In the genomic region with DNA sequence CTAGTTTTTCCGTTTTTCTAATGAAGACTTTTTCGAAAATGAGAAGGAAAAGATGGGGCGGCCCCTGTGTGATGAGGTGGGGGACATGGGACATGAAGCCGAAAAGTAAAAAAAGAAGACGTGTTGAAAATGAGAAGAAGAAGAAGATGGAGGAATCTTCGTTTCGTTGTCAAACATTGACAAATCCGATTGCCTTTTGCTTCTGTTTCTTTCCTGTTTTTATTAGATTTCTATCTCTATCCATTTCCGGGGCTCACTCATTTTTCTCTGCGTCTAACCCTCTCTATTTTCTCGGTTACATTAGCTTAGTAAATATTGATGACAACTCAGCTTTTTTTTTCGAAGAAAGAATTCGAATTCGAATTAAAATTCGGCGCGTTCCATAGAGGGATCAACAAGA, we compare ENCODE assay signal across 4 worm cellular contexts.
TF ChIP-seq lines count a peak whose summit lies in the region.

No protein-coding gene starts in this region.

TF ChIP-seq in whole organism, L1 larva, 84 proteins besides CTCF, POLR2A, EP300 and RAD21:
- TF ChIP-seq lin-14 (GFP tag; optimal IDR thresholded peaks at IDR 0.05; lab: Kevin White, UChicago), result peak; percentile 45
- no peak for TF ChIP-seq pax-3 (tag; optimal IDR thresholded peaks at IDR 0.05; lab: Kevin White, UChicago)
- TF ChIP-seq egl-13 (tag; optimal IDR thresholded peaks at IDR 0.05; lab: Kevin White, UChicago), result peak; percentile 32
- no peak for TF ChIP-seq pag-3 (tag; optimal IDR thresholded peaks at IDR 0.05; lab: Kevin White, UChicago; ENCODE audit: borderline replicate concordance, insufficient read depth)

TF ChIP-seq in whole organism, L4 larva, 104 proteins besides CTCF, POLR2A, EP300 and RAD21:
- TF ChIP-seq Y105C5A.15 (GFP tag; IDR thresholded peaks at IDR 0.05; lab: Robert Waterston, UW) (no peak), zip-11 (GFP tag; IDR thresholded peaks at IDR 0.05; lab: Robert Waterston, UW) (no peak), F10B5.3 (tag; optimal IDR thresholded peaks at IDR 0.05; lab: Kevin White, UChicago) (no peak), ceh-20 (GFP tag; IDR thresholded peaks at IDR 0.05; lab: Robert Waterston, UW) (no peak), ces-1 (GFP tag; optimal IDR thresholded peaks at IDR 0.05; lab: Kevin White, UChicago) (peak; percentile 54), F37D6.2 (tag; optimal IDR thresholded peaks at IDR 0.05; lab: Kevin White, UChicago) (no peak), unc-130 (GFP tag; optimal IDR thresholded peaks at IDR 0.05; lab: Kevin White, UChicago) (no peak), lin-29 (GFP tag; IDR thresholded peaks at IDR 0.05; lab: Robert Waterston, UW) (no peak), lin-39 (tag; optimal IDR thresholded peaks at IDR 0.05; lab: Kevin White, UChicago) (no peak), aha-1 (tag; lab: Kevin White, UChicago) (peak; percentile 74), nhr-77 (tag; optimal IDR thresholded peaks at IDR 0.05; lab: Kevin White, UChicago) (no peak), jun-1 (tag; optimal IDR thresholded peaks at IDR 0.05; lab: Kevin White, UChicago) (no peak), F26F4.8 (GFP tag; conservative IDR thresholded peaks at IDR 0.05; lab: Robert Waterston, UW) (no peak), nhr-237 (tag; optimal IDR thresholded peaks at IDR 0.05; lab: Kevin White, UChicago) (no peak), dpl-1 (GFP tag; optimal IDR thresholded peaks at IDR 0.05; lab: Kevin White, UChicago) (no peak), Y75B8A.6 (GFP tag; IDR thresholded peaks at IDR 0.05; lab: Robert Waterston, UW) (no peak)

TF ChIP-seq in whole organism, late embryonic, 69 proteins besides CTCF, POLR2A, EP300 and RAD21:
- no peak for TF ChIP-seq ceh-30 (tag; optimal IDR thresholded peaks at IDR 0.05; lab: Kevin White, UChicago)
- peak; percentile 75 for TF ChIP-seq unc-42 (tag; optimal IDR thresholded peaks at IDR 0.05; lab: Kevin White, UChicago)

TF ChIP-seq in whole organism, mixed stage, embryonic, 35 proteins besides CTCF, POLR2A, EP300 and RAD21:
- TF ChIP-seq unc-120 (tag; optimal IDR thresholded peaks at IDR 0.05; lab: Kevin White, UChicago; ENCODE audit: poor library complexity, severe bottlenecking), result no peak
- peak; percentile 82 for TF ChIP-seq ces-1 (GFP tag; optimal IDR thresholded peaks at IDR 0.05; lab: Kevin White, UChicago)
- no peak for TF ChIP-seq mls-2 (tag; optimal IDR thresholded peaks at IDR 0.05; lab: Kevin White, UChicago)
- TF ChIP-seq ceh-83 (GFP tag; optimal IDR thresholded peaks at IDR 0.05; lab: Kevin White, UChicago), result no peak
- TF ChIP-seq M03D4.4 (tag; optimal IDR thresholded peaks at IDR 0.05; lab: Kevin White, UChicago), result no peak
- no peak for TF ChIP-seq sptf-1 (tag; optimal IDR thresholded peaks at IDR 0.05; lab: Kevin White, UChicago)
